Fruit fly (Drosophila melanogaster) whole organism, embryonic: ENCODE results near the gene CG16854.
A peak's percentile ranks its signal among the peaks of the same experiment; 100 is the strongest.

Source experiments
- Ada2b ChIP-seq: fragments of 200-800 bp; sonication (Bioruptor generic); IDR thresholded peaks from 2 replicates; pipeline ENCODE4 v1.3.6; 2022; ENCODE audit warnings: missing biosample characterization, missing genetic modification characterization
- Adf1 ChIP-seq: fragments of 200-800 bp; sonication (Bioruptor generic); IDR thresholded peaks from 2 replicates; pipeline ENCODE4 v1.3.6; 2022; ENCODE audit warnings: missing biosample characterization, missing genetic modification characterization
- C15 ChIP-seq: fragments of 200-800 bp; sonication (Bioruptor generic); IDR thresholded peaks from 3 replicates; pipeline ENCODE4 v1.3.6; 2022; ENCODE audit warnings: missing biosample characterization, missing genetic modification characterization
- CG1233 ChIP-seq: fragments of 200-800 bp; sonication (Bioruptor generic); optimal IDR thresholded peaks from 4 replicates; lab custom pipeline; 2018; ENCODE audit warnings: missing biosample characterization, mild to moderate bottlenecking, missing genetic modification characterization
- CG12769 ChIP-seq: fragments of 200-800 bp; sonication (Bioruptor generic); optimal IDR thresholded peaks from 2 replicates; lab custom pipeline; 2019; ENCODE audit warnings: missing biosample characterization, mild to moderate bottlenecking, missing genetic modification characterization, moderate library complexity
- CG15696 ChIP-seq: fragments of 200-800 bp; sonication (Bioruptor generic); optimal IDR thresholded peaks from 2 replicates; lab custom pipeline; 2019; ENCODE audit warnings: missing biosample characterization, mild to moderate bottlenecking, missing genetic modification characterization, moderate library complexity
- CG17359 ChIP-seq: fragments of 200-800 bp; sonication (Bioruptor generic); optimal IDR thresholded peaks from 3 replicates; lab custom pipeline; 2018; ENCODE audit warnings: missing biosample characterization, mild to moderate bottlenecking, missing genetic modification characterization, moderate library complexity
- CG17361 ChIP-seq: fragments of 200-800 bp; sonication (Bioruptor generic); IDR thresholded peaks from 3 replicates; pipeline ENCODE4 v1.3.6; 2022; ENCODE audit warnings: missing biosample characterization, missing genetic modification characterization
- CG2129 ChIP-seq: fragments of 200-800 bp; sonication (Bioruptor generic); IDR thresholded peaks from 2 replicates; pipeline ENCODE4 v1.3.6; 2022; ENCODE audit warnings: missing biosample characterization, missing genetic modification characterization; ENCODE audit not compliant: partially characterized antibody
- CG2199 ChIP-seq: fragments of 200-800 bp; sonication (Bioruptor generic); IDR thresholded peaks from 3 replicates; pipeline ENCODE4 v1.3.6; 2022; ENCODE audit warnings: missing biosample characterization, missing genetic modification characterization
- CG2712 ChIP-seq: fragments of 200-800 bp; optimal IDR thresholded peaks from 3 replicates; lab custom pipeline; 2019; ENCODE audit warnings: missing biosample characterization, mild to moderate bottlenecking, missing genetic modification characterization, moderate library complexity
- CG3065 ChIP-seq: fragments of 200-800 bp; sonication (Bioruptor generic); optimal IDR thresholded peaks from 2 replicates; lab custom pipeline; 2016; ENCODE audit warnings: missing biosample characterization, missing genetic modification characterization
- CG3163 ChIP-seq: fragments of 200-800 bp; sonication (Bioruptor generic); optimal IDR thresholded peaks from 3 replicates; lab custom pipeline; 2016; ENCODE audit warnings: missing biosample characterization, missing genetic modification characterization
- CG32772 ChIP-seq: fragments of 200-800 bp; sonication (Bioruptor generic); IDR thresholded peaks from 2 replicates; pipeline ENCODE4 v1.3.6; 2022; ENCODE audit warnings: missing biosample characterization, missing genetic modification characterization
- CG5953 ChIP-seq: fragments of 200-800 bp; sonication (Bioruptor generic); IDR thresholded peaks from 2 replicates; pipeline ENCODE4 v1.3.6; 2022; ENCODE audit warnings: missing biosample characterization, missing genetic modification characterization
- CG6654 ChIP-seq: fragments of 200-800 bp; sonication (Bioruptor generic); optimal IDR thresholded peaks from 2 replicates; lab custom pipeline; 2017; ENCODE audit warnings: missing biosample characterization, mild to moderate bottlenecking, missing genetic modification characterization
- CG7963 ChIP-seq: fragments of 200-800 bp; sonication (Bioruptor generic); IDR thresholded peaks from 3 replicates; pipeline ENCODE4 v1.3.6; 2022; ENCODE audit warnings: missing biosample characterization, missing genetic modification characterization; ENCODE audit not compliant: partially characterized antibody
- CG8089 ChIP-seq: fragments of 200-800 bp; sonication (Bioruptor generic); optimal IDR thresholded peaks from 3 replicates; lab custom pipeline; 2016; ENCODE audit warnings: missing biosample characterization, missing genetic modification characterization
- CG8944 ChIP-seq: fragments of 200-800 bp; sonication (Bioruptor generic); optimal IDR thresholded peaks from 3 replicates; lab custom pipeline; 2016; ENCODE audit warnings: missing biosample characterization, missing genetic modification characterization
- CTCF ChIP-seq: fragments of 200-800 bp; sonication (Bioruptor generic); optimal IDR thresholded peaks from 2 replicates; lab custom pipeline; 2017; ENCODE audit warnings: missing biosample characterization, mild to moderate bottlenecking, missing genetic modification characterization, moderate library complexity
- Dfd ChIP-seq, 2 experiments: fragments of >200 bp; optimal IDR thresholded peaks; 2 replicates each; lab custom pipeline; 2017; ENCODE audit warnings: missing biosample characterization in 2 of 2, missing genetic modification characterization in 2 of 2
- Hr39 ChIP-seq: fragments of >200 bp; optimal IDR thresholded peaks from 2 replicates; lab custom pipeline; 2017
- Hr78 ChIP-seq, 2 experiments: fragments of 200-800 bp in 1 of 2; fragments of >200 bp in 1 of 2; sonication (Bioruptor generic) in 1 of 2; optimal IDR thresholded peaks; 2 replicates each; lab custom pipeline; 2017 to 2019; ENCODE audit warnings: missing biosample characterization in 2 of 2, missing genetic modification characterization in 2 of 2, mild to moderate bottlenecking in 1 of 2, moderate library complexity in 1 of 2
- Nf-YC ChIP-seq: fragments of 200-800 bp; optimal IDR thresholded peaks from 3 replicates; lab custom pipeline; 2019; ENCODE audit warnings: missing biosample characterization, mild to moderate bottlenecking, missing genetic modification characterization, moderate library complexity
- Optix ChIP-seq: fragments of 200-800 bp; sonication (Bioruptor generic); IDR thresholded peaks from 3 replicates; pipeline ENCODE4 v1.3.6; 2022; ENCODE audit warnings: missing biosample characterization, missing genetic modification characterization
- Pdp1 ChIP-seq, 2 experiments: fragments of 200-800 bp; sonication (Bioruptor generic); optimal IDR thresholded peaks; 3 replicates each; lab custom pipeline; 2016; ENCODE audit warnings: missing biosample characterization in 2 of 2, missing genetic modification characterization in 2 of 2, mild to moderate bottlenecking in 1 of 2, moderate library complexity in 1 of 2
- Rx ChIP-seq: fragments of 200-800 bp; sonication (Bioruptor generic); IDR thresholded peaks from 2 replicates; pipeline ENCODE4 v1.3.6; 2022; ENCODE audit warnings: missing biosample characterization, missing genetic modification characterization
- crp ChIP-seq, 2 experiments: fragments of 200-800 bp; sonication (Bioruptor generic); optimal IDR thresholded peaks; 2 replicates in 1 of 2; 3 replicates in 1 of 2; lab custom pipeline; 2017; ENCODE audit warnings: missing biosample characterization in 2 of 2, missing genetic modification characterization in 2 of 2, mild to moderate bottlenecking in 1 of 2, moderate library complexity in 1 of 2
- cwo ChIP-seq: fragments of 200-800 bp; sonication (Bioruptor generic); optimal IDR thresholded peaks from 3 replicates; lab custom pipeline; 2017; ENCODE audit warnings: missing biosample characterization, missing genetic modification characterization, mild to moderate bottlenecking, moderate library complexity, missing genetic modification reagents
- dmrt99B ChIP-seq: fragments of 200-800 bp; sonication (Bioruptor generic); optimal IDR thresholded peaks from 2 replicates; lab custom pipeline; 2018; ENCODE audit warnings: missing biosample characterization, mild to moderate bottlenecking, missing genetic modification characterization, moderate library complexity
- dpn ChIP-seq, 2 experiments: fragments of 200-800 bp; sonication (Bioruptor generic); optimal IDR thresholded peaks; 3 replicates each; lab custom pipeline; 2016; ENCODE audit warnings: missing biosample characterization in 2 of 2, missing genetic modification characterization in 2 of 2
- fd96Cb ChIP-seq: fragments of 200-800 bp; sonication (Bioruptor generic); optimal IDR thresholded peaks from 2 replicates; lab custom pipeline; 2018; ENCODE audit warnings: missing biosample characterization, mild to moderate bottlenecking, missing genetic modification characterization, moderate library complexity
- grn ChIP-seq: fragments of 200-800 bp; sonication (Bioruptor generic); optimal IDR thresholded peaks from 3 replicates; lab custom pipeline; 2017; ENCODE audit warnings: missing biosample characterization, missing genetic modification characterization
- inv ChIP-seq: fragments of 200-800 bp; sonication (Bioruptor generic); IDR thresholded peaks from 2 replicates; pipeline ENCODE4 v1.3.6; 2022; ENCODE audit warnings: missing biosample characterization, missing genetic modification characterization; ENCODE audit not compliant: partially characterized antibody
- kah ChIP-seq: fragments of 200-800 bp; sonication (Bioruptor generic); optimal IDR thresholded peaks from 2 replicates; lab custom pipeline; 2018; ENCODE audit warnings: missing biosample characterization, mild to moderate bottlenecking, missing genetic modification characterization
- kay ChIP-seq: fragments of 200-800 bp; sonication (Bioruptor generic); optimal IDR thresholded peaks from 2 replicates; lab custom pipeline; 2016; ENCODE audit warnings: missing biosample characterization, missing genetic modification characterization
- kni ChIP-seq: fragments of 200-800 bp; sonication (Bioruptor generic); optimal IDR thresholded peaks from 3 replicates; lab custom pipeline; 2017; ENCODE audit warnings: mild to moderate bottlenecking, missing biosample characterization, missing genetic modification reagents, missing genetic modification characterization
- lbe ChIP-seq: fragments of 200-800 bp; sonication (Bioruptor generic); optimal IDR thresholded peaks from 2 replicates; lab custom pipeline; 2016; ENCODE audit warnings: missing biosample characterization, mild to moderate bottlenecking, missing genetic modification characterization
- pnt ChIP-seq: fragments of 200-800 bp; sonication (Bioruptor generic); optimal IDR thresholded peaks from 3 replicates; lab custom pipeline; 2016; ENCODE audit warnings: missing biosample characterization, missing genetic modification characterization
- pros ChIP-seq: fragments of 200-800 bp; sonication (Bioruptor generic); optimal IDR thresholded peaks from 3 replicates; lab custom pipeline; 2019; ENCODE audit warnings: missing biosample characterization, mild to moderate bottlenecking, missing genetic modification characterization, moderate library complexity
- pzg ChIP-seq: fragments of 200-800 bp; sonication (Bioruptor generic); optimal IDR thresholded peaks from 3 replicates; lab custom pipeline; 2018; ENCODE audit warnings: missing biosample characterization, mild to moderate bottlenecking, missing genetic modification characterization, moderate library complexity
- sc ChIP-seq, 3 experiments: fragments of >200 bp in 2 of 3; fragments of 200-800 bp in 1 of 3; sonication (Bioruptor generic) in 1 of 3; optimal IDR thresholded peaks; 2 replicates in 2 of 3; 3 replicates in 1 of 3; lab custom pipeline; 2017; ENCODE audit warnings: mild to moderate bottlenecking in 1 of 3, missing biosample characterization in 1 of 3, missing genetic modification characterization in 1 of 3, missing genetic modification reagents in 1 of 3
- sim ChIP-seq: fragments of 200-800 bp; sonication (Bioruptor generic); IDR thresholded peaks from 2 replicates; pipeline ENCODE4 v1.3.6; 2022; ENCODE audit warnings: missing biosample characterization, missing genetic modification characterization
- so ChIP-seq: fragments of 200-800 bp; sonication (Bioruptor generic); IDR thresholded peaks from 3 replicates; pipeline ENCODE4 v1.3.6; 2022; ENCODE audit warnings: missing biosample characterization, missing genetic modification characterization
- trh ChIP-seq: fragments of 200-800 bp; sonication (Bioruptor generic); optimal IDR thresholded peaks from 2 replicates; lab custom pipeline; 2016; ENCODE audit warnings: missing biosample characterization, missing genetic modification characterization

CG16854 gene

dm6 chr2L:11053018-11053807, 33.3 kb upstream of the CG16854 start (continued):
- TF ChIP-seq so (0 out of 3 replicates have a peak, but pooled peaks have one; percentile 38), CG8944 (no peak), Hr39 (lab: Kevin White, UChicago) (no peak), Optix (GFP tag; lab: Robert Waterston, UW) (peak; percentile 42; the same call in 1 of the 3 replicates), sc (optimal IDR thresholded peaks at IDR 0.05; lab: Kevin White, UChicago) (no peak), sc (GFP tag; optimal IDR thresholded peaks at IDR 0.05; lab: Kevin White, UChicago) (no peak), CG15696 (tag; lab: Kevin White, UChicago) (no peak), dpn (GFP tag; optimal IDR thresholded peaks at IDR 0.05; lab: Kevin White, UChicago) (no peak), pros (no peak), Nf-YC (tag; lab: Kevin White, UChicago) (no peak), CG2129 (no peak), CG2712 (tag; lab: Kevin White, UChicago) (peak; percentile 2), CG7963 (GFP tag; lab: Robert Waterston, UW) (no peak), CG12769 (tag; lab: Kevin White, UChicago) (no peak), Dfd (GFP tag; optimal IDR thresholded peaks at IDR 0.05; lab: Kevin White, UChicago) (no peak), CG32772 (GFP tag; lab: Robert Waterston, UW) (peak; percentile 34; the same call in 1 of the 2 replicates), CG3065 (no peak), CG17359 (tag; lab: Kevin White, UChicago) (peak; percentile 33), CG1233 (GFP tag; lab: Kevin White, UChicago) (no peak), Rx (GFP tag; lab: Robert Waterston, UW) (0 out of 2 replicates have a peak, but pooled peaks have one; percentile 11), pnt (GFP tag; lab: Kevin White, UChicago) (no peak), fd96Cb (peak; percentile 6), lbe (GFP tag; lab: Kevin White, UChicago) (peak; percentile 91), inv (GFP tag; lab: Robert Waterston, UW) (no peak), Ada2b (GFP tag; lab: Robert Waterston, UW) (peak; percentile 52), C15 (GFP tag; lab: Robert Waterston, UW) (no peak)

- TF ChIP-seq CG2712 (tag; lab: Kevin White, UChicago) (no peak), sim (0 out of 2 replicates have a peak, but pooled peaks have one; percentile 6), CG5953 (GFP tag; lab: Robert Waterston, UW) (no peak), kay (GFP tag; lab: Kevin White, UChicago) (no peak), CG6654 (GFP tag; lab: Kevin White, UChicago) (no peak), CTCF (GFP tag; lab: Kevin White, UChicago) (no peak), crp (GFP tag; optimal IDR thresholded peaks at IDR 0.05; lab: Kevin White, UChicago) (no peak), cwo (peak; percentile 91), dmrt99B (no peak), Hr78 (GFP tag; optimal IDR thresholded peaks at IDR 0.05; lab: Kevin White, UChicago) (peak in 1 of 2 experiments; percentile 5), kah (GFP tag; lab: Kevin White, UChicago) (no peak), Adf1 (GFP tag; lab: Robert Waterston, UW) (0 out of 2 replicates have a peak, but pooled peaks have one; percentile 36), CG3163 (peak; percentile 51), CG17361 (GFP tag; lab: Robert Waterston, UW) (no peak), pzg (GFP tag; lab: Kevin White, UChicago) (no peak), CG2199 (GFP tag; lab: Robert Waterston, UW) (no peak), trh (GFP tag; lab: Kevin White, UChicago) (no peak), Pdp1 (GFP tag; optimal IDR thresholded peaks at IDR 0.05; lab: Kevin White, UChicago) (peak in 1 of 2 experiments; percentile 59), CG8089 (no peak), kni (peak; percentile 8), grn (GFP tag; lab: Kevin White, UChicago) (peak; percentile 76)
Measured at dm6 chr2L:11056791-11057332, 29.7 kb upstream of the CG16854 start.
